Worm (Caenorhabditis elegans) whole organism, L2 larva: ENCODE measurements around the gene R07E5.17.

Experiments used
- ceh-82 ChIP-seq: fragments of 150-350 bp; optimal IDR thresholded peaks from 2 replicates; lab custom pipeline; 2014; ENCODE audit warnings: missing biosample characterization, missing genetic modification characterization
- egl-27 ChIP-seq: sonication (generic microtip); optimal IDR thresholded peaks from 3 replicates; lab custom pipeline; 2017; ENCODE audit warnings: missing biosample characterization, missing genetic modification reagents, missing genetic modification characterization
- nhr-6 ChIP-seq: fragments of 150-350 bp; optimal IDR thresholded peaks from 2 replicates; lab custom pipeline; 2014; ENCODE audit warnings: missing biosample characterization, missing genetic modification characterization
- nhr-77 ChIP-seq: fragments of 150-350 bp; optimal IDR thresholded peaks from 2 replicates; lab custom pipeline; 2014; ENCODE audit warnings: missing biosample characterization, missing genetic modification characterization
- skn-1 ChIP-seq: sonication (generic microtip); optimal IDR thresholded peaks from 2 replicates; lab custom pipeline; 2017; ENCODE audit warnings: missing biosample characterization, missing genetic modification characterization
- ztf-11 ChIP-seq: sonication (generic microtip); optimal IDR thresholded peaks from 2 replicates; lab custom pipeline; 2017; ENCODE audit warnings: missing biosample characterization, missing genetic modification characterization

- TF ChIP-seq nhr-6 (no peak), nhr-77 (no peak), skn-1 (tag; lab: Kevin White, UChicago) (no peak), egl-27 (no peak), ztf-11 (tag; lab: Kevin White, UChicago) (no peak), ceh-82 (tag; lab: Kevin White, UChicago) (no peak)
Observed at ce11 chrIII:4419117-4419978, 15.1 kb upstream of the R07E5.17 start, which contains the start of the genes R07E5.7 and cku-80.
